Fruit fly (Drosophila melanogaster) whole organism, prepupa: ENCODE measurements around the gene CG14259.

Experiments used
- Blimp-1 ChIP-seq: fragments of 200-800 bp; sonication (Bioruptor generic); optimal IDR thresholded peaks from 3 replicates; lab custom pipeline; 2017; ENCODE audit warnings: missing biosample characterization, missing genetic modification characterization, mild to moderate bottlenecking, moderate library complexity, missing genetic modification reagents
- CG10631 ChIP-seq: fragments of 200-800 bp; sonication (Bioruptor generic); optimal IDR thresholded peaks from 2 replicates; lab custom pipeline; 2016; ENCODE audit warnings: missing biosample characterization, missing genetic modification characterization
- CG10669 ChIP-seq: fragments of 200-800 bp; sonication (Bioruptor generic); optimal IDR thresholded peaks from 3 replicates; lab custom pipeline; 2018; ENCODE audit warnings: missing biosample characterization, mild to moderate bottlenecking, missing genetic modification characterization, moderate library complexity
- CG11294 ChIP-seq: fragments of 200-800 bp; sonication (Bioruptor generic); IDR thresholded peaks from 2 replicates; pipeline ENCODE4 v1.3.6; 2022; ENCODE audit warnings: missing biosample characterization, missing genetic modification characterization
- CG11762 ChIP-seq: fragments of 200-800 bp; sonication (Bioruptor generic); optimal IDR thresholded peaks from 3 replicates; lab custom pipeline; 2016; ENCODE audit warnings: missing biosample characterization, missing genetic modification characterization; ENCODE audit not compliant: insufficient read depth
- CG11902 ChIP-seq: fragments of 200-800 bp; sonication (Bioruptor generic); optimal IDR thresholded peaks from 3 replicates; lab custom pipeline; 2016; ENCODE audit warnings: missing biosample characterization, missing genetic modification characterization
- CG15336 ChIP-seq: fragments of 200-800 bp; sonication (Bioruptor generic); IDR thresholded peaks from 2 replicates; pipeline ENCODE4 v1.3.6; 2022; ENCODE audit warnings: missing biosample characterization, missing genetic modification characterization
- CG16779 ChIP-seq: fragments of 200-800 bp; sonication (Bioruptor generic); optimal IDR thresholded peaks from 3 replicates; lab custom pipeline; 2017; ENCODE audit warnings: missing biosample characterization, mild to moderate bottlenecking, missing genetic modification characterization
- CG3032 ChIP-seq: fragments of 200-800 bp; optimal IDR thresholded peaks from 2 replicates; lab custom pipeline; 2019; ENCODE audit warnings: missing biosample characterization, mild to moderate bottlenecking, missing genetic modification characterization, moderate library complexity
- CG31627 ChIP-seq: fragments of 200-800 bp; sonication (Bioruptor generic); optimal IDR thresholded peaks from 3 replicates; lab custom pipeline; 2016; ENCODE audit warnings: missing biosample characterization, missing genetic modification characterization
- CG32006 ChIP-seq: fragments of 200-800 bp; sonication (Bioruptor generic); optimal IDR thresholded peaks from 3 replicates; lab custom pipeline; 2017; ENCODE audit warnings: missing biosample characterization, mild to moderate bottlenecking, missing genetic modification characterization
- CG34406 ChIP-seq: fragments of 200-800 bp; sonication (Bioruptor generic); optimal IDR thresholded peaks from 3 replicates; lab custom pipeline; 2016; ENCODE audit warnings: missing biosample characterization, missing genetic modification characterization
- CG4318 ChIP-seq: fragments of 200-800 bp; sonication (Bioruptor generic); optimal IDR thresholded peaks from 3 replicates; lab custom pipeline; 2017; ENCODE audit warnings: missing biosample characterization, mild to moderate bottlenecking, missing genetic modification characterization
- CG6276 ChIP-seq: fragments of 200-800 bp; sonication (Bioruptor generic); optimal IDR thresholded peaks from 2 replicates; lab custom pipeline; 2017; ENCODE audit warnings: missing biosample characterization, mild to moderate bottlenecking, missing genetic modification characterization
- CG6792 ChIP-seq: fragments of 200-800 bp; sonication (Bioruptor generic); optimal IDR thresholded peaks from 3 replicates; lab custom pipeline; 2016; ENCODE audit warnings: missing biosample characterization, missing genetic modification characterization
- CG6808 ChIP-seq: fragments of 200-800 bp; sonication (Bioruptor generic); optimal IDR thresholded peaks from 3 replicates; lab custom pipeline; 2017; ENCODE audit warnings: missing biosample characterization, missing genetic modification characterization, mild to moderate bottlenecking, moderate library complexity, missing genetic modification reagents
- CG6854 ChIP-seq: fragments of 200-800 bp; sonication (Bioruptor generic); optimal IDR thresholded peaks from 2 replicates; lab custom pipeline; 2017; ENCODE audit warnings: missing biosample characterization, mild to moderate bottlenecking, missing genetic modification characterization
- CG7368 ChIP-seq: fragments of 200-800 bp; sonication (Bioruptor generic); optimal IDR thresholded peaks from 3 replicates; lab custom pipeline; 2016; ENCODE audit warnings: missing biosample characterization, missing genetic modification characterization
- CG8119 ChIP-seq: fragments of 200-800 bp; sonication (Bioruptor generic); IDR thresholded peaks from 3 replicates; pipeline ENCODE4 v1.3.6; 2022; ENCODE audit warnings: missing biosample characterization, missing genetic modification characterization
- CG8319 ChIP-seq: fragments of 200-800 bp; sonication (Bioruptor generic); optimal IDR thresholded peaks from 3 replicates; lab custom pipeline; 2016; ENCODE audit warnings: missing biosample characterization, missing genetic modification characterization
- CG8632 ChIP-seq: fragments of 200-800 bp; sonication (Bioruptor generic); optimal IDR thresholded peaks from 3 replicates; lab custom pipeline; 2016; ENCODE audit warnings: missing biosample characterization, missing genetic modification characterization
- Eip75B ChIP-seq: fragments of 200-800 bp; sonication (Bioruptor generic); optimal IDR thresholded peaks from 3 replicates; lab custom pipeline; 2016; ENCODE audit warnings: missing biosample characterization, missing genetic modification characterization
- Eip78C ChIP-seq: fragments of 200-800 bp; sonication (Bioruptor generic); peaks from one replicate; lab custom pipeline; 2016; ENCODE audit warnings: missing biosample characterization, missing genetic modification characterization
- Eip93F ChIP-seq: fragments of 200-800 bp; sonication (Bioruptor generic); optimal IDR thresholded peaks from 2 replicates; lab custom pipeline; 2016; ENCODE audit warnings: missing biosample characterization, mild to moderate bottlenecking, missing genetic modification characterization
- Ets96B ChIP-seq: fragments of 200-800 bp; optimal IDR thresholded peaks from 2 replicates; lab custom pipeline; 2019; ENCODE audit warnings: missing biosample characterization, mild to moderate bottlenecking, missing genetic modification characterization, moderate library complexity
- Gug ChIP-seq: fragments of 200-800 bp; sonication (Bioruptor generic); IDR thresholded peaks from 2 replicates; pipeline ENCODE4 v1.3.6; 2022; ENCODE audit warnings: missing biosample characterization, missing genetic modification characterization
- Hr38 ChIP-seq: sonication (Bioruptor generic); optimal IDR thresholded peaks from 2 replicates; lab custom pipeline; 2016; ENCODE audit warnings: missing biosample characterization, missing genetic modification characterization
- Hr39 ChIP-seq: fragments of 200-800 bp; sonication (Bioruptor generic); optimal IDR thresholded peaks from 2 replicates; lab custom pipeline; 2016; ENCODE audit warnings: missing biosample characterization, missing genetic modification characterization
- Lpt ChIP-seq: fragments of 200-800 bp; sonication (Bioruptor generic); optimal IDR thresholded peaks from 3 replicates; lab custom pipeline; 2016; ENCODE audit warnings: missing biosample characterization, missing genetic modification characterization
- Met ChIP-seq: fragments of 200-800 bp; sonication (Bioruptor generic); optimal IDR thresholded peaks from 3 replicates; lab custom pipeline; 2016; ENCODE audit warnings: missing biosample characterization, missing genetic modification characterization
- OdsH ChIP-seq: fragments of 200-800 bp; sonication (Bioruptor generic); optimal IDR thresholded peaks from 3 replicates; lab custom pipeline; 2016; ENCODE audit warnings: missing biosample characterization, missing genetic modification characterization
- Smox ChIP-seq: fragments of 200-800 bp; sonication (Bioruptor generic); optimal IDR thresholded peaks from 3 replicates; lab custom pipeline; 2016; ENCODE audit warnings: missing biosample characterization, missing genetic modification characterization
- Sox15 ChIP-seq: fragments of 200-800 bp; sonication (Bioruptor generic); optimal IDR thresholded peaks from 3 replicates; lab custom pipeline; 2016; ENCODE audit warnings: missing biosample characterization, missing genetic modification characterization
- achi ChIP-seq: fragments of 200-800 bp; sonication (Bioruptor generic); optimal IDR thresholded peaks from 3 replicates; lab custom pipeline; 2016; ENCODE audit warnings: missing biosample characterization, missing genetic modification characterization
- acj6 ChIP-seq: fragments of 200-800 bp; sonication (Bioruptor generic); optimal IDR thresholded peaks from 3 replicates; lab custom pipeline; 2016; ENCODE audit warnings: missing biosample characterization, missing genetic modification characterization
- cyc ChIP-seq: fragments of 200-800 bp; sonication (Bioruptor generic); optimal IDR thresholded peaks from 3 replicates; lab custom pipeline; 2016; ENCODE audit warnings: missing biosample characterization, missing genetic modification characterization
- dac ChIP-seq: fragments of 200-800 bp; sonication (Bioruptor generic); optimal IDR thresholded peaks from 2 replicates; lab custom pipeline; 2017; ENCODE audit warnings: missing biosample characterization, mild to moderate bottlenecking, missing genetic modification characterization
- dsx ChIP-seq: fragments of 200-800 bp; optimal IDR thresholded peaks from 3 replicates; lab custom pipeline; 2019; ENCODE audit warnings: missing biosample characterization, mild to moderate bottlenecking, missing genetic modification characterization, moderate library complexity; ENCODE audit not compliant: poor library complexity, severe bottlenecking
- eg ChIP-seq: fragments of 200-800 bp; sonication (Bioruptor generic); IDR thresholded peaks from 3 replicates; pipeline ENCODE4 v1.3.6; 2022; ENCODE audit warnings: missing biosample characterization, missing genetic modification characterization
- esn ChIP-seq: fragments of 200-800 bp; sonication (Bioruptor generic); optimal IDR thresholded peaks from 2 replicates; lab custom pipeline; 2016; ENCODE audit warnings: missing biosample characterization, mild to moderate bottlenecking, missing genetic modification characterization, moderate library complexity
- fd59A ChIP-seq: fragments of 200-800 bp; sonication (Bioruptor generic); optimal IDR thresholded peaks from 2 replicates; lab custom pipeline; 2017; ENCODE audit warnings: missing biosample characterization, mild to moderate bottlenecking, missing genetic modification characterization, missing genetic modification reagents
- fd85E ChIP-seq: fragments of 200-800 bp; sonication (Bioruptor generic); optimal IDR thresholded peaks from 3 replicates; lab custom pipeline; 2016; ENCODE audit warnings: missing biosample characterization, missing genetic modification characterization
- fkh ChIP-seq: fragments of 200-800 bp; sonication (Bioruptor generic); optimal IDR thresholded peaks from 3 replicates; lab custom pipeline; 2017; ENCODE audit warnings: missing biosample characterization, mild to moderate bottlenecking, missing genetic modification characterization, moderate library complexity
- lz ChIP-seq: fragments of 200-800 bp; sonication (Bioruptor generic); optimal IDR thresholded peaks from 3 replicates; lab custom pipeline; 2016; ENCODE audit warnings: missing biosample characterization, missing genetic modification characterization
- net ChIP-seq: fragments of 200-800 bp; sonication (Bioruptor generic); optimal IDR thresholded peaks from 3 replicates; lab custom pipeline; 2016; ENCODE audit warnings: missing biosample characterization, missing genetic modification characterization
- pdm3 ChIP-seq: fragments of 200-800 bp; sonication (Bioruptor generic); optimal IDR thresholded peaks from 3 replicates; lab custom pipeline; 2016; ENCODE audit warnings: missing biosample characterization, missing genetic modification characterization
- spab ChIP-seq: fragments of 200-800 bp; sonication (Bioruptor generic); optimal IDR thresholded peaks from 2 replicates; lab custom pipeline; 2017; ENCODE audit warnings: missing biosample characterization, mild to moderate bottlenecking, missing genetic modification characterization, missing genetic modification reagents
- ss ChIP-seq, 2 experiments: fragments of 200-800 bp; sonication (Bioruptor generic); optimal IDR thresholded peaks; 2 replicates in 1 of 2; 3 replicates in 1 of 2; lab custom pipeline; 2017 to 2018; ENCODE audit warnings: mild to moderate bottlenecking in 2 of 2, missing biosample characterization in 2 of 2, missing genetic modification characterization in 2 of 2, moderate library complexity in 1 of 2
- svp ChIP-seq: fragments of 200-800 bp; sonication (Bioruptor generic); peaks from one replicate; lab custom pipeline; 2016; ENCODE audit warnings: missing biosample characterization, missing genetic modification characterization
- topi ChIP-seq: fragments of 200-800 bp; sonication (Bioruptor generic); optimal IDR thresholded peaks from 3 replicates; lab custom pipeline; 2016; ENCODE audit warnings: missing biosample characterization, missing genetic modification characterization
- vri ChIP-seq: fragments of 200-800 bp; sonication (Bioruptor generic); optimal IDR thresholded peaks from 3 replicates; lab custom pipeline; 2016; ENCODE audit warnings: missing biosample characterization, mild to moderate bottlenecking, missing genetic modification characterization

Gene CG14259

DNA sequence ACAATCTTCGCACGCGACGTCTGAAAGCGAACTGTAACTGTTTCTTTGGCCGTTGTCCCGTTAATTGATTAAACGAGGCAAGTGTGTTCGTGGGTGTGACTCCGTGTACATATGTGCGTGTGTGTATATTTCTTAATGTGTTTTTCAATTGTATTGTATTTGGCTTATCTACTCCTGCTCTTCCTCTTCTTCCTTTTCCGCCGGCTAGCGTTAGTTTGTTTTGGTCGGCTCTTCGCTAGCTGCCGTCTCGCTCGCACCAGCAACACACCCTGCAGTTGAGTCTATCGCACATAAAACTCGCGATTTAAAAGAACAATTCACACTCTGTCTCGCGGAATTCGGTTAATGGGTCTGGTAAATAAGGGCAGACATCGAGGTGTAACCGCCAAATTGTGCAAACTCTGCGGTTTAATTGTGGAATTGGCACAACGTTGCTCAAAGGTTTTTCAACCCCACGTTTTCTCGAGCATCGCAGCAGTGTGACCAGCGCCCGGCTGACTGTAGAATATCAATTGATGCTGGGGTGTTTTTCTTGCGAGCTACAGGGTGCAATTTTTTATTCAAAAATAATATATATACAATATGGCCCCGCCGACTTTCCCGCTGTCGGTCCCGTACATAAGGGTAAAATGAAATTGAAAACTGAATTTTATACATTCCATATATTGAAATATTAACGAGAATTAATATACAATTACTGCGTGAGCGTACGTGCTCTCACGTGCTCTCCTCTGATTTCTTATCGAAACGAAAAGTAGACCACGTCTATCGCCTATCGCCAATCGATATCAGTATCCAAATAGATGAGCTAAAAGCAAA, 17.7 kb downstream of the CG14259 start, which contains the start of the genes gb and CG5815:
Gene gb (minus strand): TSS at position 487 of the 819 bp plus-strand sequence.
Gene CG5815 (plus strand): TSS at position 783 of the 819 bp plus-strand sequence.
- TF ChIP-seq net (peak; percentile 86), fd59A (peak; percentile 78), OdsH (GFP tag; lab: Kevin White, UChicago) (peak; percentile 92), Eip75B (GFP tag; lab: Kevin White, UChicago) (no peak), CG16779 (no peak), esn (GFP tag; lab: Kevin White, UChicago) (peak; percentile 91), CG6854 (GFP tag; lab: Kevin White, UChicago) (peak; percentile 65), CG10669 (GFP tag; lab: Kevin White, UChicago) (no peak), svp (peak; percentile 97), acj6 (peak; percentile 91), CG7368 (GFP tag; lab: Kevin White, UChicago) (peak; percentile 71), Blimp-1 (GFP tag; lab: Kevin White, UChicago) (peak; percentile 59), Met (no peak), CG11294 (peak; percentile 86), CG34406 (GFP tag; lab: Kevin White, UChicago) (peak; percentile 85), Sox15 (GFP tag; lab: Kevin White, UChicago) (peak; percentile 84), fd85E (GFP tag; lab: Kevin White, UChicago) (no peak), CG32006 (peak; percentile 91), CG4318 (GFP tag; lab: Kevin White, UChicago) (peak; percentile 83), Lpt (GFP tag; lab: Kevin White, UChicago) (peak; percentile 82), CG8319 (peak; percentile 85), topi (peak; percentile 89), CG6808 (GFP tag; lab: Kevin White, UChicago) (no peak), dsx (no peak), CG11762 (GFP tag; lab: Kevin White, UChicago) (peak; percentile 64), lz (GFP tag; lab: Kevin White, UChicago) (peak; percentile 92), CG3032 (peak; percentile 86), Gug (GFP tag; lab: Robert Waterston, UW) (peak; percentile 80), CG15336 (GFP tag; lab: Robert Waterston, UW) (peak; percentile 81), fkh (GFP tag; lab: Kevin White, UChicago) (peak; percentile 77), Smox (GFP tag; lab: Kevin White, UChicago) (no peak), CG8632 (GFP tag; lab: Kevin White, UChicago) (peak; percentile 82), CG6792 (GFP tag; lab: Kevin White, UChicago) (peak; percentile 80), ss (GFP tag; optimal IDR thresholded peaks at IDR 0.05; lab: Kevin White, UChicago) (no peak), vri (GFP tag; lab: Kevin White, UChicago) (peak; percentile 31), Hr39 (GFP tag; lab: Kevin White, UChicago) (peak; percentile 87), Ets96B (tag; lab: Kevin White, UChicago) (peak; percentile 87), Eip78C (peak; percentile 96), Eip93F (GFP tag; lab: Kevin White, UChicago) (peak; percentile 92), pdm3 (no peak), CG11902 (peak; percentile 75), dac (GFP tag; lab: Kevin White, UChicago) (peak; percentile 80), Hr38 (GFP tag; lab: Kevin White, UChicago) (no peak), achi (no peak), eg (GFP tag; lab: Robert Waterston, UW) (peak; percentile 94), CG31627 (peak; percentile 87), cyc (GFP tag; lab: Kevin White, UChicago) (peak; percentile 88), spab (GFP tag; lab: Kevin White, UChicago) (no peak), CG6276 (GFP tag; lab: Kevin White, UChicago) (no peak), CG10631 (no peak), CG8119 (GFP tag; lab: Robert Waterston, UW) (peak; percentile 84)
